Worm (Caenorhabditis elegans): ENCODE data around the gene F13A7.7.

DNA sequence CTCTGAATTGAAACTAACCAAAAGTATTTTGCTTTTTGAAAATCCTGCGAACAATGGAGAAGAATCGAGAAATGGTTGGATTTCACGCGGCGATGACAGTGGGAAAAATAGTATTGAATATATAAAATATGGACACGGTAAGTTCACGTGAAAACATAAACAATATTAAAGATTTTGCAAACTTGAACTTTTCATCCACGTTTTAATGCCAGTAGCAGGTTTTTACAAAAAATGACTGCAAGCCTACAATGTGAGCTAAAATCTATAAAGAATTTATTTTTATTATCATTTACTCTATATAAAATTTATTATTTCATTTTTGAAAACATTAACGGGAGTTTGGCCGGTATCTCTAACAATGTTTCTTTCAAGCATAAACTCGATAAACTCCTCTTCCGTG, 45.9 kb upstream of the F13A7.7 start, which contains the start of gene F26D2.10:
- TF ChIP-seq elt-3 (tag; optimal IDR thresholded peaks at IDR 0.05) (no peak), unc-130 (tag; optimal IDR thresholded peaks at IDR 0.05) (no peak), elt-2 (tag; optimal IDR thresholded peaks at IDR 0.05) (no peak), egl-27 (tag; optimal IDR thresholded peaks at IDR 0.05) (no peak), nhr-20 (tag; optimal IDR thresholded peaks at IDR 0.05) (no peak), ztf-11 (tag; optimal IDR thresholded peaks at IDR 0.05) (no peak), lsy-2 (tag; optimal IDR thresholded peaks at IDR 0.05) (no peak), jun-1 (tag; optimal IDR thresholded peaks at IDR 0.05) (no peak), rnt-1 (tag; optimal IDR thresholded peaks at IDR 0.05) (no peak), pax-3 (tag; optimal IDR thresholded peaks at IDR 0.05) (no peak), mep-1 (tag; optimal IDR thresholded peaks at IDR 0.05) (no peak), snpc-4 (tag; optimal IDR thresholded peaks at IDR 0.05) (no peak), ceh-8 (GFP tag; optimal IDR thresholded peaks at IDR 0.05) (no peak), ama-1 (optimal IDR thresholded peaks at IDR 0.05) (no peak)
